Worm (Caenorhabditis elegans) whole organism, young adult: ENCODE data around the gene Y43E12A.2.

Source experiments
- F10E7.11 ChIP-seq: sonication (generic microtip); optimal IDR thresholded peaks from 2 replicates; lab custom pipeline; 2017; ENCODE audit warnings: mild to moderate bottlenecking, missing genetic modification characterization, moderate library complexity, missing compliant biosample characterization
- hlh-26 ChIP-seq: fragments of 200-800 bp; sonication (Bioruptor generic); conservative IDR thresholded peaks from 2 replicates; pipeline ENCODE4 v1.3.6; 2022; ENCODE audit warnings: missing genetic modification reagents, missing genetic modification characterization, missing compliant biosample characterization

DNA sequence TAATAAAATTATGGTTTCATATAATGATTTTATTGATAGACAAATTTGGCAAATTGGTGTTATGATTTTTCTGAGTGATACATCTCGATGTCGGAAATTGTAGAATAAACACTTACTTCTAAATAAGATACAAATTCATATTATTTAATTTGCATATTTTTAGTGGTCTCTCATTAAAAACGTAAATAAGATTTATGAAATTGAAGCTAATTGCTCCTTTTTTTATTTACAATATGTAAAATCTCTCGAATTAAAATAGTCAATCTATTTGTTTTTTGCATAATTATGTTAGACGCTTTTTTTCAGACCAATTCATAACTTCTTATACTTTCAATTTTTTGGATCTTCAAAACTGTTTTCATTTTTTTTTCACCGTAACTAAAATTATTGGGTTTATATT is 50.4 kb downstream of the Y43E12A.2 start, which contains the start of gene hrg-6:
- no peak for TF ChIP-seq hlh-26 (GFP tag; lab: Robert Waterston, UW)
- no peak for TF ChIP-seq F10E7.11 (tag; lab: Kevin White, UChicago)
